Worm (Caenorhabditis elegans) whole organism, L2 larva: ENCODE measurements around the gene tbc-20.

Experiments
- C34F6.9 ChIP-seq: fragments of 150-350 bp; optimal IDR thresholded peaks from 2 replicates; lab custom pipeline; 2014; ENCODE audit warnings: missing biosample characterization, missing genetic modification characterization
- Y55F3AM.14 ChIP-seq: fragments of 200-800 bp; sonication (Bioruptor generic); optimal IDR thresholded peaks from 2 replicates; lab custom pipeline; 2018; ENCODE audit warnings: mild to moderate bottlenecking, missing genetic modification characterization, missing compliant biosample characterization
- alr-1 ChIP-seq: fragments of 150-350 bp; optimal IDR thresholded peaks from 2 replicates; lab custom pipeline; 2014; ENCODE audit warnings: missing biosample characterization, missing genetic modification characterization
- aly-2 ChIP-seq: fragments of 150-350 bp; optimal IDR thresholded peaks from 2 replicates; lab custom pipeline; 2014; ENCODE audit warnings: missing biosample characterization, missing genetic modification characterization
- blmp-1 ChIP-seq: sonication (generic microtip); optimal IDR thresholded peaks from 2 replicates; lab custom pipeline; 2017; ENCODE audit warnings: missing genetic modification characterization, mild to moderate bottlenecking, missing compliant biosample characterization, antibody characterized with exemption, moderate library complexity; ENCODE audit not compliant: insufficient read depth
- ceh-16 ChIP-seq: fragments of 150-350 bp; optimal IDR thresholded peaks from 2 replicates; lab custom pipeline; 2014; ENCODE audit warnings: missing biosample characterization, missing genetic modification characterization
- crh-2 ChIP-seq: sonication (generic microtip); optimal IDR thresholded peaks from 2 replicates; lab custom pipeline; 2017; ENCODE audit warnings: missing biosample characterization, missing genetic modification characterization
- dmd-4 ChIP-seq: sonication (generic microtip); optimal IDR thresholded peaks from 2 replicates; lab custom pipeline; 2017; ENCODE audit warnings: missing biosample characterization, missing genetic modification characterization
- egl-27 ChIP-seq: sonication (generic microtip); optimal IDR thresholded peaks from 3 replicates; lab custom pipeline; 2017; ENCODE audit warnings: missing biosample characterization, missing genetic modification reagents, missing genetic modification characterization
- elt-1 ChIP-seq: fragments of 150-350 bp; optimal IDR thresholded peaks from 2 replicates; lab custom pipeline; 2014; ENCODE audit warnings: missing biosample characterization, missing genetic modification characterization
- elt-3 ChIP-seq: sonication (generic microtip); optimal IDR thresholded peaks from 2 replicates; lab custom pipeline; 2017; ENCODE audit warnings: missing biosample characterization, missing genetic modification characterization
- fos-1 ChIP-seq: fragments of 150-350 bp; optimal IDR thresholded peaks from 2 replicates; lab custom pipeline; 2014; ENCODE audit warnings: missing biosample characterization, missing genetic modification characterization
- gmeb-1 ChIP-seq: fragments of 150-350 bp; optimal IDR thresholded peaks from 2 replicates; lab custom pipeline; 2014; ENCODE audit warnings: missing biosample characterization, missing genetic modification characterization
- lin-13 ChIP-seq: fragments of 150-350 bp; optimal IDR thresholded peaks from 2 replicates; lab custom pipeline; 2014; ENCODE audit warnings: missing biosample characterization, missing genetic modification reagents, missing genetic modification characterization
- lin-39 ChIP-seq: fragments of 150-350 bp; optimal IDR thresholded peaks from 2 replicates; lab custom pipeline; 2014; ENCODE audit warnings: missing biosample characterization, missing genetic modification reagents, missing genetic modification characterization
- lsy-2 ChIP-seq, 2 experiments: fragments of 150-350 bp in 1 of 2; sonication (generic microtip) in 1 of 2; optimal IDR thresholded peaks; 2 replicates each; lab custom pipeline; 2014 to 2017; ENCODE audit warnings: missing biosample characterization in 2 of 2, missing genetic modification characterization in 2 of 2
- mdl-1 ChIP-seq, 2 experiments: fragments of 150-350 bp in 1 of 2; sonication (generic microtip) in 1 of 2; optimal IDR thresholded peaks; 2 replicates each; lab custom pipeline; 2017; ENCODE audit warnings: missing biosample characterization in 2 of 2, missing genetic modification characterization in 2 of 2
- nhr-10 ChIP-seq: sonication (generic microtip); optimal IDR thresholded peaks from 2 replicates; lab custom pipeline; 2017; ENCODE audit warnings: missing biosample characterization, missing genetic modification characterization
- nhr-12 ChIP-seq: fragments of 150-350 bp; optimal IDR thresholded peaks from 2 replicates; lab custom pipeline; 2014; ENCODE audit warnings: missing biosample characterization, missing genetic modification characterization
- nhr-129 ChIP-seq: fragments of 150-350 bp; optimal IDR thresholded peaks from 2 replicates; lab custom pipeline; 2014; ENCODE audit warnings: missing biosample characterization, missing genetic modification characterization
- nhr-21 ChIP-seq: fragments of 150-350 bp; optimal IDR thresholded peaks from 2 replicates; lab custom pipeline; 2014; ENCODE audit warnings: missing biosample characterization, missing genetic modification characterization
- nhr-23 ChIP-seq: fragments of 150-350 bp; optimal IDR thresholded peaks from 2 replicates; lab custom pipeline; 2014; ENCODE audit warnings: missing biosample characterization, missing genetic modification reagents, missing genetic modification characterization
- nhr-237 ChIP-seq: fragments of 150-350 bp; optimal IDR thresholded peaks from 2 replicates; lab custom pipeline; 2014; ENCODE audit warnings: missing biosample characterization, missing genetic modification characterization
- nhr-25 ChIP-seq: fragments of 150-350 bp; sonication (generic microtip); optimal IDR thresholded peaks from 3 replicates; lab custom pipeline; 2014; ENCODE audit warnings: missing biosample characterization, missing genetic modification characterization
- nhr-6 ChIP-seq: fragments of 150-350 bp; optimal IDR thresholded peaks from 2 replicates; lab custom pipeline; 2014; ENCODE audit warnings: missing biosample characterization, missing genetic modification characterization
- nhr-77 ChIP-seq: fragments of 150-350 bp; optimal IDR thresholded peaks from 2 replicates; lab custom pipeline; 2014; ENCODE audit warnings: missing biosample characterization, missing genetic modification characterization
- peb-1 ChIP-seq: fragments of 150-350 bp; optimal IDR thresholded peaks from 2 replicates; lab custom pipeline; 2014; ENCODE audit warnings: missing biosample characterization, missing genetic modification characterization
- sem-4 ChIP-seq: fragments of 150-350 bp; optimal IDR thresholded peaks from 2 replicates; lab custom pipeline; 2014; ENCODE audit warnings: missing biosample characterization, missing genetic modification reagents, missing genetic modification characterization
- sma-3 ChIP-seq: sonication (generic microtip); optimal IDR thresholded peaks from 2 replicates; lab custom pipeline; 2016; ENCODE audit warnings: missing genetic modification reagents, missing genetic modification characterization, missing compliant biosample characterization
- sma-9 ChIP-seq, 2 experiments: fragments of 150-350 bp in 1 of 2; sonication (generic microtip) in 1 of 2; optimal IDR thresholded peaks; 2 replicates each; lab custom pipeline; 2014 to 2016; ENCODE audit warnings: missing genetic modification characterization in 2 of 2, mild to moderate bottlenecking in 1 of 2, missing biosample characterization in 1 of 2, missing compliant biosample characterization in 1 of 2, missing genetic modification reagents in 1 of 2, moderate library complexity in 1 of 2
- snpc-4 ChIP-seq: fragments of 150-350 bp; optimal IDR thresholded peaks from 2 replicates; lab custom pipeline; 2014; ENCODE audit warnings: missing biosample characterization, missing genetic modification characterization
- unc-55 ChIP-seq: fragments of 150-350 bp; sonication (generic microtip); optimal IDR thresholded peaks from 3 replicates; lab custom pipeline; 2014; ENCODE audit warnings: missing biosample characterization, missing genetic modification reagents, missing genetic modification characterization
- unc-62 ChIP-seq: fragments of 150-350 bp; optimal IDR thresholded peaks from 2 replicates; lab custom pipeline; 2014; ENCODE audit warnings: missing biosample characterization, missing genetic modification reagents, missing genetic modification characterization
- ztf-1 ChIP-seq: fragments of 200-800 bp; sonication (Bioruptor generic); conservative IDR thresholded peaks from 2 replicates; pipeline ENCODE4 v1.3.6; 2022; ENCODE audit warnings: missing genetic modification characterization, missing compliant biosample characterization
- ztf-11 ChIP-seq: sonication (generic microtip); optimal IDR thresholded peaks from 2 replicates; lab custom pipeline; 2017; ENCODE audit warnings: missing biosample characterization, missing genetic modification characterization
- ztf-4 ChIP-seq: fragments of 150-350 bp; optimal IDR thresholded peaks from 2 replicates; lab custom pipeline; 2014; ENCODE audit warnings: missing biosample characterization, missing genetic modification characterization

Gene tbc-20

DNA sequence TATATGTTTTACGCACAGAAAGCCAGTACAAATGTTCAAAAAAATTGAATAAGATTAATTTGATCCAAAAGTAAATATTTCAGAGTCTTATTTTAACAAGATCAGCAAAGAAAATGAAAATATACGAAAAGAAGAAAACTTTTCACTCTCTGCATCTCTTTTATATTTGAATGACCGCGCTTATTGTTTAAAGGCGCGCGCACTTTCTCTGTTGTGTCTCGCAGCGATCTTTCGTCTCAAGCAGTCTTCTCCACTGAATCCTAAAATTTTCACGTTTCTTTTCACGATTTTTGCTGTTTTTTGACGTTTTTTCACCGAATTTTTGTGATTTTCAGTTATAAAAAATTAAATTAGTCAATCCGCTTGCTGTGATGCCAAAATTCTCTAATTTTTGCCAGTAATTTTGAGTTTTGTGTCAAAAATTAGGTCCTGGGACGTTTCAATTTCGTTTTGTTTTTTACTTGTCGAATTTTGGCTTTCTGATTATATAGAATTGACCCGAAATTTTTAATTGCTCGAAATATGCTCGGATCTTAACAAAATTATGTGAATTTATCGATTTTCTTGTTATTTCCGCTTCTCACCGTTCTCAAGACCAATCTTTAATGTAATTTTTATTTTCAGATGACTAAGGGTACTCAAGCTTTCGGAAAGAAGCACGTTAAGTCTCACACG, 16.8 kb downstream of the tbc-20 start, which contains the start of gene W01D2.1 (continued):
- peak; percentile 80 for TF ChIP-seq C34F6.9
- peak; percentile 52 for TF ChIP-seq lin-13 (GFP tag; lab: Kevin White, UChicago)
- no peak for TF ChIP-seq peb-1 (tag; lab: Kevin White, UChicago)
- TF ChIP-seq nhr-23 (tag; lab: Kevin White, UChicago), result no peak

DNA sequence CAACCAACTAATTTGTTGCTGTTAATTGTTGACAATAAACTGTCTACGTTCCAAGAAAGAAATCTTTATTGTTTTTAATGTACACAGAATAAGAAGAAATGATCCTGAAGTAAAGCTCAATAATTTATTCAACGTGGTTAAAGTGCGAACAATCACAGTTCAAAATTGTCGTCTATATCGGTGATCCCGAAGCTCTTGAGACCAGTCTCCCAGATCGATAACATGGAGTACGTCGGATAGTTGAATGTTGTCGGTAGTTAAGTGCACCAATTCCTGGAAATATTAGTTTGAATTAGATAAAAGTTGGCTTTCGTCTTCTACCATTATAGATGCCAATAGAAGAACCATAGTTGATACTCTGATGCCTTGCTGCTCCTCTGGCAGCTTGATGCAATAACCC, 17.8 kb downstream of the tbc-20 start:
- TF ChIP-seq sma-3 (GFP tag; lab: Kevin White, UChicago), result no peak
- no peak for TF ChIP-seq ztf-4 (tag; lab: Kevin White, UChicago)
- TF ChIP-seq nhr-237 (tag; lab: Kevin White, UChicago), result no peak
- TF ChIP-seq nhr-10 (tag; lab: Kevin White, UChicago), result no peak
- TF ChIP-seq C34F6.9, result no peak
- no peak for TF ChIP-seq blmp-1
- no peak for TF ChIP-seq nhr-25 (tag; lab: Kevin White, UChicago)
- TF ChIP-seq alr-1 (tag; lab: Kevin White, UChicago), result no peak
- no peak for TF ChIP-seq unc-62 (GFP tag; lab: Kevin White, UChicago)
- TF ChIP-seq snpc-4 (tag; lab: Kevin White, UChicago), result no peak
- no peak for TF ChIP-seq nhr-129 (tag; lab: Kevin White, UChicago)
- no peak for TF ChIP-seq lsy-2 (tag; optimal IDR thresholded peaks at IDR 0.05; lab: Kevin White, UChicago)
- TF ChIP-seq nhr-21 (tag; lab: Kevin White, UChicago), result no peak
- no peak for TF ChIP-seq unc-55 (GFP tag; lab: Kevin White, UChicago)
- no peak for TF ChIP-seq crh-2 (tag; lab: Kevin White, UChicago)
- TF ChIP-seq lin-13 (GFP tag; lab: Kevin White, UChicago), result no peak
- no peak for TF ChIP-seq nhr-12 (tag; lab: Kevin White, UChicago)
- TF ChIP-seq elt-1 (tag; lab: Kevin White, UChicago), result no peak
- no peak for TF ChIP-seq aly-2
- TF ChIP-seq, all 48 proteins: peak for 0

DNA sequence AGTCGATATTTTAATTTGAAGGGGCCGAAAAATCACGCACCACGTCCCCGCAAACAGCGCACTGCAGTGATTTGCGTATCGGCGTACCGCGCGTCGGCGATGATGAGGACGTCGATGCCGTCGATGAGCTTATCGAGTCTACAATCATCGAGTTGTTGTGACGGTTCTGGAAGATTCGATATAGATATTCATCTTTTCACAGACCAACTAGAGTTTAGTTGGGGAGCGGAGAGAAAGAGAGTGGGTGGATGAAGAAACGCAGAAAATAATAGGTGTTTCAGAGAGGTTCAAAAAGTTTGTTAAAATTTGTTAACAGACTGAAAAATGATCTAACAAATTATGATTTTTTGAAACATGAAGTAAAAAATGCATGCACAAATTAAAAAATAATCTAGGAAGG, 20.1 kb downstream of the tbc-20 start, which contains the start of gene nhr-61:
nhr-61 (minus strand) TSS at position 168 of the 400 bp plus-strand sequence.
- peak; percentile 54 for TF ChIP-seq elt-1 (tag; lab: Kevin White, UChicago)
- TF ChIP-seq egl-27 (tag; lab: Kevin White, UChicago), result no peak

DNA sequence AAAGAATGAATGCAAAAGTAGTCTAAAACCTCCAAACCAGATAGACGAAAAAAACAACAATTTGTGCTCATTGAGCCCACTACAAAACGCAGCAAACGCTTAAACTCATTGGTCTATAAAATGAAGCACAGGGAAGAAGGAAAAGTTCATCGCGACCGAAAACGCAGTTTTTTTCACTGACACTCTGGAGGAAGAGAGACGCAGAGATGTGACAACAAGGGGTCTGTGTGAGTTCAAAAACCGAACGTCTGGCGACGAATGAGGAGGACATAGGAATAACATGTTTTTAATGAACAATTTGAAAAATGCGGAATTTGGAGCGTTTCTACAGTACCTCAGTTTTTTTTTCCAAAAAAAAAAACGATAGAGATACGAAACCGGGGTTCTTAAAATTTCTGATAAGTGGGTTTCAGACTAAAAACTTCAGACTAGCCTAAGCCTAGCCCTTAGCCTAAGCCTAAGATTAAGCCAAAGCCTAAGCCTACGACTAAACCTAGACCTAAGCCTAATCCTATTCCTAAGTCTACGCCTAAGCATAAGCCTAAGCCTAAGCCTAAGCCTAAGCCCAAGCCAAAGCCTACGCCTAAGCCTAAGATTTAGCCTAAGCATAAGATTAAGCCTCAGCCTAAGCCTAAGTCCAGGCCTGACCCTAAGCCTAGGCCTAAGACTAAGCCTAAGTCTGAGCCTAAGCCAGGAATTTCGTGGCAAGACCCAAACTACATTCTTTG, 21.1 kb downstream of the tbc-20 start:
- peak; percentile 11 for TF ChIP-seq fos-1 (tag; lab: Kevin White, UChicago)
- no peak for TF ChIP-seq nhr-23 (tag; lab: Kevin White, UChicago)
- TF ChIP-seq, all 48 proteins: peak for 1

DNA sequence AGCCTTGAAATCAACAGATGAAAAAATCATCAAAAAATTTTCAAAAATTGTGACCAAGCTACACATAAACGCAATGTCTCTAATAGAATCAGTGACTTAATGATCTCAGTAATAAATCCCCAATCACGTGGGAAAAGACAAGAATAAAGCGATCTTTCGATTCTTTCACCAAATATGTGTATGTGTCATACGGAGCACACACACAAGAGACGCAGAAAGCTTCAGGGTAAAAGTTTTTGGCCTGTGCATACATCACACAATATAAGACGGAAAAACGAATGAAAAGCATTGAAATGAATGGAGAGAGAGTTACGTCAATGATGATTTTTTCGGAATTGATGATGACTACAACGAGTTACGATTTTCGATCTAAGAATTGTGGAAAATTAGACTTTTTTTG, 22.2 kb downstream of the tbc-20 start:
- peak; percentile 54 for TF ChIP-seq fos-1 (tag; lab: Kevin White, UChicago)
- peak; percentile 13 for TF ChIP-seq C34F6.9
- peak; percentile 5 for TF ChIP-seq nhr-21 (tag; lab: Kevin White, UChicago)
- no peak for TF ChIP-seq mdl-1 (tag; optimal IDR thresholded peaks at IDR 0.05; lab: Kevin White, UChicago)
- TF ChIP-seq, all 48 proteins: peak for 3

DNA sequence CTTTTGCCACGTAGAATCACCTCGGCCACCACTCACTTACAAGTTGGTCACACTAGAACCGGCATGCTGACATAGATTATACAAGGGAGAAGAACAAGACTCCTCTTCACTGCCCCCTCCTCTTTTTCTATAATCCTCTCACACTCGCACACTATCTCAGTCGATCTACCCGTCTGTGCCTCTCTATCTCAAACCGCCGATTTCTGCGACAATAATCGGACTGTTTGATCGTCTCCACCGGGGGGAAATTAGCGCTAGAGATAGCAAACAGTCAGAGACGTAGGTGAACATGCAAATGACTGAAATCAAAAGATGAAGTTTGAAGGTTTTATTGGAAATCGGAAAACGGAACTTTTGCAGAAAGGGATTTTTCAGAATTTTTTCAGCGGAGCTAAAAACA, 24.1 kb downstream of the tbc-20 start:
- TF ChIP-seq dmd-4, result no peak
- TF ChIP-seq sma-3 (GFP tag; lab: Kevin White, UChicago), result peak; percentile 71
- TF ChIP-seq peb-1 (tag; lab: Kevin White, UChicago), result no peak
- TF ChIP-seq lsy-2 (tag; optimal IDR thresholded peaks at IDR 0.05; lab: Kevin White, UChicago), result peak; percentile 19 to 63
- no peak for TF ChIP-seq ztf-11 (tag; lab: Kevin White, UChicago)
- TF ChIP-seq nhr-129 (tag; lab: Kevin White, UChicago), result peak; percentile 76
- TF ChIP-seq lin-39, result no peak
- TF ChIP-seq fos-1 (tag; lab: Kevin White, UChicago), result peak; percentile 75
- peak; percentile 76 for TF ChIP-seq gmeb-1 (tag; lab: Kevin White, UChicago)
- TF ChIP-seq mdl-1 (tag; optimal IDR thresholded peaks at IDR 0.05; lab: Kevin White, UChicago), result peak in 1 of 2 experiments; percentile 15
- peak; percentile 39 for TF ChIP-seq egl-27 (tag; lab: Kevin White, UChicago)
- TF ChIP-seq nhr-21 (tag; lab: Kevin White, UChicago), result peak; percentile 70
- peak; percentile 51 for TF ChIP-seq nhr-77 (tag; lab: Kevin White, UChicago)
- peak; percentile 38 for TF ChIP-seq ztf-4 (tag; lab: Kevin White, UChicago)
- no peak for TF ChIP-seq unc-55 (GFP tag; lab: Kevin White, UChicago)
- peak; percentile 86 for TF ChIP-seq sma-9 (GFP tag; optimal IDR thresholded peaks at IDR 0.05; lab: Kevin White, UChicago)
- no peak for TF ChIP-seq sma-9 (tag; optimal IDR thresholded peaks at IDR 0.05; lab: Kevin White, UChicago)
- peak; percentile 42 for TF ChIP-seq lin-13 (GFP tag; lab: Kevin White, UChicago)
- TF ChIP-seq C34F6.9, result peak; percentile 40
- TF ChIP-seq crh-2 (tag; lab: Kevin White, UChicago), result peak; percentile 90
- TF ChIP-seq ceh-16 (tag; lab: Kevin White, UChicago), result peak; percentile 68
- peak; percentile 0 for TF ChIP-seq snpc-4 (tag; lab: Kevin White, UChicago)
- TF ChIP-seq Y55F3AM.14 (GFP tag; lab: Kevin White, UChicago), result no peak
- TF ChIP-seq elt-1 (tag; lab: Kevin White, UChicago), result peak; percentile 14
- TF ChIP-seq nhr-6, result peak; percentile 63
- peak; percentile 61 for TF ChIP-seq sem-4 (tag; lab: Kevin White, UChicago)
- TF ChIP-seq blmp-1, result peak; percentile 56
- no peak for TF ChIP-seq ztf-1
- peak; percentile 89 for TF ChIP-seq nhr-25 (tag; lab: Kevin White, UChicago)
- TF ChIP-seq elt-3 (tag; lab: Kevin White, UChicago), result no peak
